Worm (Caenorhabditis elegans) whole organism, late embryonic: ENCODE results near the gene C16C8.17.

Experiments
- Y22D7AL.16 ChIP-seq: sonication (generic microtip); optimal IDR thresholded peaks from 2 replicates; lab custom pipeline; 2016; ENCODE audit warnings: missing genetic modification characterization, missing compliant biosample characterization
- ama-1 ChIP-seq: fragments of 150-350 bp; optimal IDR thresholded peaks from 2 replicates; lab custom pipeline; 2014
- ceh-14 ChIP-seq: sonication (generic microtip); optimal IDR thresholded peaks from 2 replicates; lab custom pipeline; 2016; ENCODE audit warnings: missing genotype, missing genetic modification characterization, missing compliant biosample characterization
- ceh-19 ChIP-seq: fragments of 200-800 bp; sonication (Bioruptor generic); optimal IDR thresholded peaks from 2 replicates; lab custom pipeline; 2018; ENCODE audit warnings: mild to moderate bottlenecking, missing genetic modification characterization, missing compliant biosample characterization
- elt-2 ChIP-seq: sonication (generic microtip); optimal IDR thresholded peaks from 2 replicates; lab custom pipeline; 2016; ENCODE audit warnings: missing genetic modification reagents, missing genetic modification characterization, missing compliant biosample characterization
- eyg-1 ChIP-seq: sonication (generic microtip); optimal IDR thresholded peaks from 2 replicates; lab custom pipeline; 2016; ENCODE audit warnings: missing genotype, missing genetic modification characterization, missing compliant biosample characterization
- gmeb-2 ChIP-seq: sonication (generic microtip); optimal IDR thresholded peaks from 2 replicates; lab custom pipeline; 2016; ENCODE audit warnings: missing genetic modification characterization, inconsistent platforms, missing compliant biosample characterization
- nfya-1 ChIP-seq: sonication (generic microtip); optimal IDR thresholded peaks from 2 replicates; lab custom pipeline; 2017; ENCODE audit warnings: missing genetic modification characterization, mild to moderate bottlenecking, missing compliant biosample characterization, antibody characterized with exemption, moderate library complexity
- pax-1 ChIP-seq: fragments of 150-350 bp; optimal IDR thresholded peaks from 2 replicates; lab custom pipeline; 2014; ENCODE audit warnings: missing biosample characterization, missing genetic modification characterization
- pqm-1 ChIP-seq: sonication (generic microtip); optimal IDR thresholded peaks from 2 replicates; lab custom pipeline; 2016; ENCODE audit warnings: missing genetic modification characterization, missing compliant biosample characterization
- ref-2 ChIP-seq: sonication (generic microtip); optimal IDR thresholded peaks from 2 replicates; lab custom pipeline; 2016; ENCODE audit warnings: missing genetic modification characterization, missing compliant biosample characterization
- tbx-7 ChIP-seq: sonication (generic microtip); optimal IDR thresholded peaks from 2 replicates; lab custom pipeline; 2016; ENCODE audit warnings: missing genotype, missing genetic modification characterization, missing compliant biosample characterization

- TF ChIP-seq pax-1 (tag; lab: Kevin White, UChicago) (no peak), ref-2 (no peak), elt-2 (tag; lab: Kevin White, UChicago) (no peak), ceh-19 (no peak), eyg-1 (tag; lab: Kevin White, UChicago) (no peak), tbx-7 (tag; lab: Kevin White, UChicago) (no peak), ama-1 (lab: Kevin White, UChicago) (no peak), ceh-14 (no peak), nfya-1 (no peak), Y22D7AL.16 (tag; lab: Kevin White, UChicago) (no peak), pqm-1 (tag; lab: Kevin White, UChicago) (no peak), gmeb-2 (tag; lab: Kevin White, UChicago) (no peak)
Measured at ce11 chrII:3436412-3436811, 4.2 kb upstream of the C16C8.17 start, which contains the start of gene skpo-2.
